Fruit fly (Drosophila melanogaster) whole organism, embryonic: ENCODE data around the gene gcm.

ENCODE experiments used
- Ada2b ChIP-seq: fragments of 200-800 bp; sonication (Bioruptor generic); IDR thresholded peaks from 2 replicates; pipeline ENCODE4 v1.3.6; 2022; ENCODE audit warnings: missing biosample characterization, missing genetic modification characterization
- Awh ChIP-seq: fragments of 200-800 bp; sonication (Bioruptor generic); IDR thresholded peaks from 2 replicates; pipeline ENCODE4, ENCODE4 v1.3.6; 2022; ENCODE audit warnings: missing biosample characterization, missing genetic modification characterization
- CG1024 ChIP-seq: fragments of 200-800 bp; sonication (Bioruptor generic); IDR thresholded peaks from 2 replicates; pipeline ENCODE4 v1.3.6; 2022; ENCODE audit warnings: missing biosample characterization, missing genetic modification characterization
- CG11247 ChIP-seq: fragments of 200-800 bp; sonication (Bioruptor generic); IDR thresholded peaks from 2 replicates; pipeline ENCODE4 v1.3.6; 2022; ENCODE audit warnings: missing biosample characterization, missing genetic modification characterization
- CG11398 ChIP-seq: fragments of 200-800 bp; sonication (Bioruptor generic); optimal IDR thresholded peaks from 2 replicates; lab custom pipeline; 2016; ENCODE audit warnings: missing biosample characterization, missing genetic modification characterization
- CG1602 ChIP-seq: fragments of 200-800 bp; sonication (Bioruptor generic); optimal IDR thresholded peaks from 3 replicates; lab custom pipeline; 2016; ENCODE audit warnings: missing biosample characterization, missing genetic modification characterization
- CG2199 ChIP-seq: fragments of 200-800 bp; sonication (Bioruptor generic); IDR thresholded peaks from 3 replicates; pipeline ENCODE4 v1.3.6; 2022; ENCODE audit warnings: missing biosample characterization, missing genetic modification characterization
- CG32772 ChIP-seq: fragments of 200-800 bp; sonication (Bioruptor generic); IDR thresholded peaks from 2 replicates; pipeline ENCODE4 v1.3.6; 2022; ENCODE audit warnings: missing biosample characterization, missing genetic modification characterization
- CG6689 ChIP-seq: fragments of 200-800 bp; sonication (Bioruptor generic); IDR thresholded peaks from 2 replicates; pipeline ENCODE4 v1.3.6; 2022; ENCODE audit warnings: missing biosample characterization, missing genetic modification characterization
- CG7987 ChIP-seq: fragments of 200-800 bp; sonication (Bioruptor generic); optimal IDR thresholded peaks from 2 replicates; lab custom pipeline; 2018; ENCODE audit warnings: missing biosample characterization, mild to moderate bottlenecking, missing genetic modification characterization, moderate library complexity
- CG8359 ChIP-seq: fragments of 200-800 bp; sonication (Bioruptor generic); optimal IDR thresholded peaks from 2 replicates; lab custom pipeline; 2017; ENCODE audit warnings: missing biosample characterization, mild to moderate bottlenecking, missing genetic modification characterization, borderline replicate concordance
- CoRest ChIP-seq: fragments of 200-800 bp; sonication (Bioruptor generic); optimal IDR thresholded peaks from 3 replicates; lab custom pipeline; 2018; ENCODE audit warnings: missing biosample characterization, mild to moderate bottlenecking, missing genetic modification characterization, moderate library complexity
- D ChIP-seq, 2 experiments: fragments of 200-800 bp in 1 of 2; fragments of >200 bp in 1 of 2; sonication (Bioruptor generic) in 1 of 2; optimal IDR thresholded peaks; 2 replicates in 1 of 2; 3 replicates in 1 of 2; lab custom pipeline; 2017; ENCODE audit warnings: mild to moderate bottlenecking in 1 of 2, missing biosample characterization in 1 of 2, missing genetic modification characterization in 1 of 2, missing genetic modification reagents in 1 of 2
- E2f2 ChIP-seq: fragments of 200-800 bp; sonication (Bioruptor generic); IDR thresholded peaks from 2 replicates; pipeline ENCODE4 v1.3.6; 2022; ENCODE audit warnings: missing biosample characterization, missing genetic modification characterization
- Ets65A ChIP-seq: fragments of 200-800 bp; sonication (Bioruptor generic); peaks from one replicate; lab custom pipeline; 2016; ENCODE audit warnings: missing biosample characterization, missing genetic modification characterization
- HHEX ChIP-seq: fragments of 200-800 bp; sonication (Bioruptor generic); optimal IDR thresholded peaks from 3 replicates; lab custom pipeline; 2017; ENCODE audit warnings: missing biosample characterization, mild to moderate bottlenecking, missing genetic modification characterization, missing genetic modification reagents
- Hr3 ChIP-seq: fragments of 200-800 bp; sonication (Bioruptor generic); optimal IDR thresholded peaks from 3 replicates; lab custom pipeline; 2016; ENCODE audit warnings: missing biosample characterization, missing genetic modification characterization
- Hr51 ChIP-seq, 2 experiments: fragments of 200-800 bp; sonication (Bioruptor generic); optimal IDR thresholded peaks; 2 replicates in 1 of 2; 3 replicates in 1 of 2; lab custom pipeline; 2016 to 2018; ENCODE audit warnings: missing biosample characterization in 2 of 2, missing genetic modification characterization in 2 of 2, mild to moderate bottlenecking in 1 of 2, moderate library complexity in 1 of 2
- Lhr ChIP-seq: fragments of 200-800 bp; sonication (Bioruptor generic); optimal IDR thresholded peaks from 3 replicates; lab custom pipeline; 2017; ENCODE audit warnings: mild to moderate bottlenecking, missing biosample characterization, missing genetic modification reagents, missing genetic modification characterization
- Max ChIP-seq: fragments of 200-800 bp; sonication (Bioruptor generic); optimal IDR thresholded peaks from 2 replicates; lab custom pipeline; 2016; ENCODE audit warnings: missing biosample characterization, mild to moderate bottlenecking, missing genetic modification characterization
- Mrtf ChIP-seq: fragments of 200-800 bp; sonication (Bioruptor generic); IDR thresholded peaks from 3 replicates; pipeline ENCODE4 v1.3.6; 2022; ENCODE audit warnings: missing biosample characterization, missing genetic modification characterization
- Opbp ChIP-seq: fragments of 200-800 bp; sonication (Bioruptor generic); IDR thresholded peaks from 3 replicates; pipeline ENCODE4 v1.3.6; 2022; ENCODE audit warnings: missing biosample characterization, missing genetic modification characterization; ENCODE audit not compliant: partially characterized antibody
- Trl ChIP-seq, 3 experiments: fragments of >200 bp in 2 of 3; fragments of 200-800 bp in 1 of 3; sonication (Bioruptor generic) in 1 of 3; optimal IDR thresholded peaks; 2 replicates in 1 of 3; 3 replicates in 2 of 3; lab custom pipeline; 2016 to 2017; ENCODE audit warnings: missing biosample characterization in 1 of 3, missing genetic modification characterization in 1 of 3
- YL-1 ChIP-seq: fragments of 200-800 bp; sonication (Bioruptor generic); optimal IDR thresholded peaks from 3 replicates; lab custom pipeline; 2017; ENCODE audit warnings: missing biosample characterization, mild to moderate bottlenecking, missing genetic modification characterization
- ara ChIP-seq: fragments of 200-800 bp; sonication (Bioruptor generic); IDR thresholded peaks from 2 replicates; pipeline ENCODE4 v1.3.6; 2022; ENCODE audit warnings: missing biosample characterization, missing genetic modification characterization
- az2 ChIP-seq: fragments of 200-800 bp; sonication (Bioruptor generic); optimal IDR thresholded peaks from 3 replicates; lab custom pipeline; 2016; ENCODE audit warnings: missing biosample characterization, missing genetic modification characterization
- cad ChIP-seq: fragments of >200 bp; optimal IDR thresholded peaks from 2 replicates; lab custom pipeline; 2017; ENCODE audit warnings: missing biosample characterization, missing genetic modification characterization
- chm ChIP-seq: fragments of 200-800 bp; sonication (Bioruptor generic); IDR thresholded peaks from 2 replicates; pipeline ENCODE4 v1.3.6; 2022; ENCODE audit warnings: missing biosample characterization, missing genetic modification characterization
- emc ChIP-seq: fragments of 200-800 bp; sonication (Bioruptor generic); optimal IDR thresholded peaks from 2 replicates; lab custom pipeline; 2016; ENCODE audit warnings: missing biosample characterization, missing genetic modification characterization
- eyg ChIP-seq: fragments of 200-800 bp; sonication (Bioruptor generic); optimal IDR thresholded peaks from 3 replicates; lab custom pipeline; 2016; ENCODE audit warnings: missing biosample characterization, missing genetic modification characterization
- fru ChIP-seq: fragments of >200 bp; optimal IDR thresholded peaks from 2 replicates; lab custom pipeline; 2017
- grn ChIP-seq: fragments of 200-800 bp; sonication (Bioruptor generic); optimal IDR thresholded peaks from 3 replicates; lab custom pipeline; 2017; ENCODE audit warnings: missing biosample characterization, missing genetic modification characterization
- gsb-n ChIP-seq: fragments of 200-800 bp; sonication (Bioruptor generic); optimal IDR thresholded peaks from 3 replicates; lab custom pipeline; 2018; ENCODE audit warnings: missing biosample characterization, mild to moderate bottlenecking, missing genetic modification characterization
- hkb ChIP-seq, 2 experiments: fragments of 200-800 bp in 1 of 2; fragments of >200 bp in 1 of 2; sonication (Bioruptor generic) in 1 of 2; IDR thresholded peaks in 1 of 2; optimal IDR thresholded peaks in 1 of 2; 2 replicates each; pipeline versions ENCODE4 v1.3.6 to Lab custom; 2017 to 2022; ENCODE audit warnings: missing biosample characterization in 1 of 2, missing genetic modification characterization in 1 of 2
- insv ChIP-seq, 2 experiments: fragments of 200-800 bp; sonication (Bioruptor generic); optimal IDR thresholded peaks; 3 replicates each; lab custom pipeline; 2016 to 2018; ENCODE audit warnings: missing biosample characterization in 2 of 2, missing genetic modification characterization in 2 of 2
- pho ChIP-seq: fragments of 200-800 bp; sonication (Bioruptor generic); optimal IDR thresholded peaks from 2 replicates; lab custom pipeline; 2016; ENCODE audit warnings: missing biosample characterization, missing genetic modification characterization
- prd ChIP-seq, 3 experiments: fragments of >200 bp in 2 of 3; fragments of 200-800 bp in 1 of 3; sonication (Bioruptor generic) in 1 of 3; optimal IDR thresholded peaks in 2 of 3; IDR thresholded peaks in 1 of 3; 2 replicates in 2 of 3; 3 replicates in 1 of 3; pipeline versions ENCODE4 v1.3.6 to Lab custom; 2017 to 2022; ENCODE audit warnings: missing biosample characterization in 1 of 3, missing genetic modification characterization in 1 of 3
- pros ChIP-seq: fragments of 200-800 bp; sonication (Bioruptor generic); optimal IDR thresholded peaks from 3 replicates; lab custom pipeline; 2019; ENCODE audit warnings: missing biosample characterization, mild to moderate bottlenecking, missing genetic modification characterization, moderate library complexity
- sob ChIP-seq: fragments of 200-800 bp; sonication (Bioruptor generic); IDR thresholded peaks from 2 replicates; pipeline ENCODE4 v1.3.6; 2022; ENCODE audit warnings: missing biosample characterization, missing genetic modification characterization
- tll ChIP-seq, 2 experiments: fragments of 200-800 bp in 1 of 2; fragments of >200 bp in 1 of 2; sonication (Bioruptor generic) in 1 of 2; optimal IDR thresholded peaks; 2 replicates each; lab custom pipeline; 2017 to 2019; ENCODE audit warnings: missing biosample characterization in 2 of 2, missing genetic modification characterization in 2 of 2, mild to moderate bottlenecking in 1 of 2, moderate library complexity in 1 of 2
- vfl ChIP-seq: fragments of 200-800 bp; sonication (Bioruptor generic); optimal IDR thresholded peaks from 2 replicates; lab custom pipeline; 2016; ENCODE audit warnings: missing biosample characterization, missing genetic modification characterization
- zen ChIP-seq: fragments of 200-800 bp; sonication (Bioruptor generic); optimal IDR thresholded peaks from 3 replicates; lab custom pipeline; 2018; ENCODE audit warnings: missing biosample characterization, mild to moderate bottlenecking, missing genetic modification characterization, moderate library complexity

Gene gcm

dm6 chr2L:9602103-9602502, 20.6 kb upstream of the gcm start (continued):
- TF ChIP-seq cad (GFP tag; lab: Kevin White, UChicago): peak; percentile 41
- no peak for TF ChIP-seq CG11247 (GFP tag; lab: Robert Waterston, UW)
- TF ChIP-seq E2f2 (GFP tag; lab: Robert Waterston, UW): no peak
- peak; percentile 99 for TF ChIP-seq zen (tag; lab: Kevin White, UChicago)
- TF ChIP-seq sob (GFP tag; lab: Robert Waterston, UW): no peak
- no peak for TF ChIP-seq Opbp (GFP tag; lab: Robert Waterston, UW)

- TF ChIP-seq CG2199 (GFP tag; lab: Robert Waterston, UW): 0 out of 3 replicates have a peak, but pooled peaks have one; percentile 37
- no peak for TF ChIP-seq grn (GFP tag; lab: Kevin White, UChicago)
- no peak for TF ChIP-seq prd (optimal IDR thresholded peaks at IDR 0.05; lab: Kevin White, UChicago)
- TF ChIP-seq prd (GFP tag; IDR thresholded peaks at IDR 0.05; lab: Robert Waterston, UW): peak; percentile 19; the same call in 1 of the 3 replicates
- TF ChIP-seq tll (GFP tag; optimal IDR thresholded peaks at IDR 0.05; lab: Kevin White, UChicago): peak in 1 of 2 experiments; percentile 84
- TF ChIP-seq zen (tag; lab: Kevin White, UChicago): peak; percentile 25
- TF ChIP-seq D (optimal IDR thresholded peaks at IDR 0.05; lab: Kevin White, UChicago): peak; percentile 82
- peak; percentile 32 for TF ChIP-seq D (GFP tag; optimal IDR thresholded peaks at IDR 0.05; lab: Kevin White, UChicago)
- peak; percentile 18 for TF ChIP-seq Ets65A (GFP tag; lab: Kevin White, UChicago)
- TF ChIP-seq gsb-n: peak; percentile 63
- peak; percentile 53 for TF ChIP-seq cad (GFP tag; lab: Kevin White, UChicago)
- TF ChIP-seq insv (GFP tag; optimal IDR thresholded peaks at IDR 0.05; lab: Kevin White, UChicago): peak in 1 of 2 experiments; percentile 77
- TF ChIP-seq pho (GFP tag; lab: Kevin White, UChicago): no peak
- no peak for TF ChIP-seq CG11398 (GFP tag; lab: Kevin White, UChicago)
- TF ChIP-seq pros (GFP tag; lab: Kevin White, UChicago): peak; percentile 32
- TF ChIP-seq, all 482 proteins: peak for 10
Observed at dm6 chr2L:9601220-9601619, 19.7 kb upstream of the gcm start.

dm6 chr2L:9600772-9601171, 19.2 kb upstream of the gcm start, which contains the start of gene CG4382:
Gene CG4382, minus strand, starts transcription at chr2L:9600872.
- TF ChIP-seq fru (no peak), CG32772 (GFP tag; lab: Robert Waterston, UW) (no peak), Ets65A (GFP tag; lab: Kevin White, UChicago) (peak; percentile 20)

dm6 chr2L:9598390-9598789, 16.8 kb upstream of the gcm start:
- peak; percentile 29 for TF ChIP-seq Max (GFP tag; lab: Kevin White, UChicago)
- peak; percentile 77 for TF ChIP-seq CG6689 (GFP tag; lab: Robert Waterston, UW)
- TF ChIP-seq Trl (optimal IDR thresholded peaks at IDR 0.05; lab: Kevin White, UChicago): no peak
- TF ChIP-seq Trl (GFP tag; optimal IDR thresholded peaks at IDR 0.05; lab: Kevin White, UChicago): no peak
- no peak for TF ChIP-seq prd (optimal IDR thresholded peaks at IDR 0.05; lab: Kevin White, UChicago)
- peak; percentile 94 for TF ChIP-seq prd (GFP tag; IDR thresholded peaks at IDR 0.05; lab: Robert Waterston, UW)
- TF ChIP-seq Hr51 (GFP tag; optimal IDR thresholded peaks at IDR 0.05; lab: Kevin White, UChicago): no peak
- peak; percentile 36; the same call in 1 of the 2 replicates for TF ChIP-seq Ada2b (GFP tag; lab: Robert Waterston, UW)
- TF ChIP-seq vfl (GFP tag; lab: Kevin White, UChicago): no peak
- TF ChIP-seq CoRest (tag; lab: Kevin White, UChicago): peak; percentile 63
- TF ChIP-seq Hr3 (GFP tag; lab: Kevin White, UChicago): peak; percentile 55
- peak; percentile 49; the same call in 1 of the 2 replicates for TF ChIP-seq E2f2 (GFP tag; lab: Robert Waterston, UW)
- TF ChIP-seq Lhr (GFP tag; lab: Kevin White, UChicago): peak; percentile 31
- TF ChIP-seq CG1024 (GFP tag; lab: Robert Waterston, UW): peak; percentile 51; the same call in 1 of the 2 replicates
- TF ChIP-seq YL-1: no peak
- peak; percentile 8 for TF ChIP-seq HHEX (GFP tag; lab: Kevin White, UChicago)
- TF ChIP-seq CG8359 (GFP tag; lab: Kevin White, UChicago): peak; percentile 49
- TF ChIP-seq Mrtf (GFP tag; lab: Robert Waterston, UW): no peak; the same call in 2 of the 3 replicates
- TF ChIP-seq eyg: no peak
- no peak for TF ChIP-seq hkb (optimal IDR thresholded peaks at IDR 0.05; lab: Kevin White, UChicago)
- TF ChIP-seq hkb (GFP tag; IDR thresholded peaks at IDR 0.05; lab: Robert Waterston, UW): peak; percentile 67
- TF ChIP-seq ara (GFP tag; lab: Robert Waterston, UW): peak; percentile 95
- peak; percentile 84 for TF ChIP-seq chm (GFP tag; lab: Robert Waterston, UW)
- peak; percentile 67 for TF ChIP-seq Awh (GFP tag; lab: Robert Waterston, UW)
- peak; percentile 48 for TF ChIP-seq CG1602
- TF ChIP-seq CG7987 (GFP tag; lab: Kevin White, UChicago): no peak
- peak; percentile 58 for TF ChIP-seq az2 (GFP tag; lab: Kevin White, UChicago)
- TF ChIP-seq emc: no peak
